Worm (Caenorhabditis elegans) whole organism, mixed stage, embryonic: ENCODE results near the gene dhs-18.

Experiments used
- M03D4.4 ChIP-seq: sonication (generic microtip); optimal IDR thresholded peaks from 2 replicates; lab custom pipeline; 2017; ENCODE audit warnings: mild to moderate bottlenecking, missing genetic modification characterization, missing compliant biosample characterization
- ces-1 ChIP-seq: fragments of 150-350 bp; optimal IDR thresholded peaks from 2 replicates; lab custom pipeline; 2014; ENCODE audit warnings: missing biosample characterization, missing genetic modification reagents, missing genetic modification characterization
- elt-3 ChIP-seq: fragments of 150-350 bp; optimal IDR thresholded peaks from 2 replicates; lab custom pipeline; 2014; ENCODE audit warnings: missing biosample characterization, missing genetic modification characterization
- flh-1 ChIP-seq: fragments of 200-800 bp; sonication (Bioruptor generic); optimal IDR thresholded peaks from 2 replicates; lab custom pipeline; 2018; ENCODE audit warnings: mild to moderate bottlenecking, missing genetic modification characterization, moderate library complexity, missing compliant biosample characterization
- lin-13 ChIP-seq: fragments of 150-350 bp; optimal IDR thresholded peaks from 2 replicates; lab custom pipeline; 2014; ENCODE audit warnings: missing biosample characterization, missing genetic modification characterization
- mab-5 ChIP-seq: fragments of 150-350 bp; optimal IDR thresholded peaks from 2 replicates; lab custom pipeline; 2014; ENCODE audit warnings: missing biosample characterization, missing genetic modification characterization
- mep-1 ChIP-seq: fragments of 150-350 bp; optimal IDR thresholded peaks from 2 replicates; lab custom pipeline; 2017; ENCODE audit warnings: missing biosample characterization, missing genetic modification reagents, missing genetic modification characterization, inconsistent platforms
- nhr-12 ChIP-seq: fragments of 150-350 bp; optimal IDR thresholded peaks from 2 replicates; lab custom pipeline; 2014; ENCODE audit warnings: missing biosample characterization, missing genetic modification characterization
- nhr-2 ChIP-seq: fragments of 150-350 bp; optimal IDR thresholded peaks from 2 replicates; lab custom pipeline; 2014; ENCODE audit warnings: missing biosample characterization, missing genetic modification characterization
- nhr-76 ChIP-seq: sonication (generic microtip); optimal IDR thresholded peaks from 2 replicates; lab custom pipeline; 2017; ENCODE audit warnings: missing biosample characterization, missing genetic modification characterization
- pha-4 ChIP-seq: fragments of 150-350 bp; optimal IDR thresholded peaks from 2 replicates; lab custom pipeline; 2018; ENCODE audit warnings: missing biosample characterization, missing genetic modification reagents, missing genetic modification characterization
- snpc-4 ChIP-seq: fragments of 150-350 bp; optimal IDR thresholded peaks from 2 replicates; lab custom pipeline; 2014; ENCODE audit warnings: missing biosample characterization, missing genetic modification characterization
- unc-62 ChIP-seq: fragments of 150-350 bp; optimal IDR thresholded peaks from 2 replicates; lab custom pipeline; 2014; ENCODE audit warnings: missing biosample characterization, missing genetic modification reagents, missing genetic modification characterization

ce11 chrV:11075209-11076027 lies 28.8 kb upstream of the dhs-18 start:
- TF ChIP-seq lin-13 (tag; lab: Kevin White, UChicago) (no peak), unc-62 (GFP tag; lab: Kevin White, UChicago) (no peak), mab-5 (no peak), snpc-4 (tag; lab: Kevin White, UChicago) (no peak), mep-1 (tag; lab: Kevin White, UChicago) (no peak), ces-1 (GFP tag; lab: Kevin White, UChicago) (no peak), flh-1 (GFP tag; lab: Kevin White, UChicago) (no peak), nhr-76 (tag; lab: Kevin White, UChicago) (no peak), elt-3 (tag; lab: Kevin White, UChicago) (no peak), nhr-2 (tag; lab: Kevin White, UChicago) (no peak), M03D4.4 (no peak), pha-4 (tag; lab: Kevin White, UChicago) (no peak), nhr-12 (tag; lab: Kevin White, UChicago) (no peak)
